Worm (Caenorhabditis elegans) whole organism, midembryonic: ENCODE measurements around the gene BE10.3.

Experiments used
- T22C8.4 ChIP-seq: fragments of 200-800 bp; sonication (Bioruptor generic); IDR thresholded peaks from 2 replicates; pipeline ENCODE4 v1.3.6; 2022; ENCODE audit warnings: missing genetic modification characterization, missing compliant biosample characterization
- cog-1 ChIP-seq: sonication (generic microtip); optimal IDR thresholded peaks from 2 replicates; lab custom pipeline; 2016; ENCODE audit warnings: missing genetic modification characterization, missing compliant biosample characterization
- flt-1 ChIP-seq: fragments of 200-800 bp; sonication (Bioruptor generic); IDR thresholded peaks from 2 replicates; pipeline ENCODE4 v1.3.6; 2022; ENCODE audit warnings: missing genetic modification characterization, missing compliant biosample characterization
- klf-2 ChIP-seq: fragments of 200-800 bp; sonication (Bioruptor generic); conservative IDR thresholded peaks from 2 replicates; pipeline ENCODE4 v1.3.6; 2022; ENCODE audit warnings: missing genetic modification reagents, missing genetic modification characterization, missing compliant biosample characterization
- med-1 ChIP-seq: sonication (generic microtip); optimal IDR thresholded peaks from 2 replicates; lab custom pipeline; 2017; ENCODE audit warnings: missing genetic modification characterization, mild to moderate bottlenecking, missing compliant biosample characterization, antibody characterized with exemption, missing genetic modification reagents; ENCODE audit not compliant: insufficient read depth
- ref-1 ChIP-seq: fragments of 200-800 bp; sonication (Bioruptor generic); conservative IDR thresholded peaks from 2 replicates; pipeline ENCODE4 v1.3.6; 2022; ENCODE audit warnings: missing genetic modification reagents, missing genetic modification characterization, missing compliant biosample characterization
- tab-1 ChIP-seq: fragments of 200-800 bp; sonication (Bioruptor generic); IDR thresholded peaks from 2 replicates; pipeline ENCODE4 v1.3.6; 2022; ENCODE audit warnings: missing genetic modification characterization, missing compliant biosample characterization
- ztf-23 ChIP-seq: fragments of 200-800 bp; sonication (Bioruptor generic); IDR thresholded peaks from 2 replicates; pipeline ENCODE4 v1.3.6; 2022; ENCODE audit warnings: missing genetic modification reagents, missing genetic modification characterization, missing compliant biosample characterization
- ztf-29 ChIP-seq: fragments of 200-800 bp; sonication (Bioruptor generic); IDR thresholded peaks from 2 replicates; pipeline ENCODE4 v1.3.6; 2022; ENCODE audit warnings: missing genetic modification reagents, missing genetic modification characterization, missing compliant biosample characterization

DNA sequence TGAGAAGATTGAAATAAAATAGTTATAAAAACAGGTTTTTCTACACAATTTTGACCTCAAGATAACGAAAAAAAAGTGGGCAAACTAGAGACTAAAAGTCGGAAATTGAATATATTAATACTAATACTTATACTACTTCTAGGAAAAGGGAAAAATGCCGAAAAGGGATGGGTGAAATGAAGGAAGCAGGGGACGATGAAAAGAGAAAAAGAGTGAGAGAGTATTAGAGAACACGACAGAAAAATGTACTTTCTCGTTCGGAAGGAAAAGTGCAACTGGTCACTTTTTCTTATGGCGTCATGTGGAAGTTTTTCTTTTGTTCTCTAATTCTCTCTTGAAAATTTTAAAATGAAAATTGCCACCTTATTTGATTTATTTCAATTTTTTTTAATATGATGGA lies 33.5 kb downstream of the BE10.3 start:
- TF ChIP-seq ztf-29 (GFP tag; lab: Robert Waterston, UW) (no peak), cog-1 (no peak), T22C8.4 (GFP tag; lab: Robert Waterston, UW) (no peak), med-1 (GFP tag; lab: Kevin White, UChicago) (no peak), flt-1 (GFP tag; lab: Robert Waterston, UW) (no peak), tab-1 (GFP tag; lab: Robert Waterston, UW) (no peak), klf-2 (GFP tag; lab: Robert Waterston, UW) (no peak), ztf-23 (GFP tag; lab: Robert Waterston, UW) (no peak), ref-1 (GFP tag; lab: Robert Waterston, UW) (no peak)
